Worm (Caenorhabditis elegans) whole organism, young adult: Measurements from ENCODE around the gene ndub-8.
A peak's percentile ranks its signal among the peaks of the same experiment; 100 is the strongest.

Experiments used
- B0336.3 ChIP-seq: fragments of 200-800 bp; sonication (Bioruptor generic); IDR thresholded peaks from 2 replicates; pipeline ENCODE4 v1.3.6; 2022; ENCODE audit warnings: missing genetic modification characterization, missing compliant biosample characterization
- D2030.7 ChIP-seq: fragments of 200-800 bp; sonication (Bioruptor generic); IDR thresholded peaks from 2 replicates; pipeline ENCODE4 v1.3.6; 2022; ENCODE audit warnings: missing genetic modification reagents, missing genetic modification characterization, missing compliant biosample characterization
- F49E8.2 ChIP-seq: sonication (generic microtip); optimal IDR thresholded peaks from 3 replicates; lab custom pipeline; 2017; ENCODE audit warnings: missing genetic modification characterization, mild to moderate bottlenecking, missing compliant biosample characterization, antibody characterized with exemption, moderate library complexity; ENCODE audit not compliant: insufficient read depth
- F52B5.7 ChIP-seq: sonication (generic microtip); optimal IDR thresholded peaks from 2 replicates; lab custom pipeline; 2016; ENCODE audit warnings: mild to moderate bottlenecking, missing genetic modification characterization, missing compliant biosample characterization
- Y53G8AR.9 ChIP-seq: fragments of 200-800 bp; sonication (Bioruptor generic); conservative IDR thresholded peaks from 2 replicates; pipeline ENCODE4 v1.3.6; 2022; ENCODE audit warnings: missing genetic modification reagents, missing genetic modification characterization, missing compliant biosample characterization
- ZK185.1 ChIP-seq: sonication (generic microtip); optimal IDR thresholded peaks from 2 replicates; lab custom pipeline; 2016; ENCODE audit warnings: mild to moderate bottlenecking, missing genetic modification characterization, missing compliant biosample characterization; ENCODE audit not compliant: poor library complexity, severe bottlenecking
- aptf-2 ChIP-seq: fragments of 200-800 bp; sonication (Bioruptor generic); conservative IDR thresholded peaks from 2 replicates; pipeline ENCODE4 v1.3.6; 2022; ENCODE audit warnings: missing genetic modification reagents, missing genetic modification characterization, missing compliant biosample characterization
- attf-6 ChIP-seq: fragments of 200-800 bp; sonication (Bioruptor generic); IDR thresholded peaks from 2 replicates; pipeline ENCODE4 v1.3.6; 2022; ENCODE audit warnings: missing genetic modification reagents, missing genetic modification characterization, missing compliant biosample characterization
- bed-1 ChIP-seq: fragments of 200-800 bp; sonication (Bioruptor generic); IDR thresholded peaks from 2 replicates; pipeline ENCODE4 v1.3.6; 2022; ENCODE audit warnings: missing genetic modification reagents, missing genetic modification characterization, missing compliant biosample characterization
- ceh-100 ChIP-seq: fragments of 200-800 bp; sonication (Bioruptor generic); IDR thresholded peaks from 2 replicates; pipeline ENCODE4 v1.3.6; 2022; ENCODE audit warnings: missing genetic modification reagents, missing genetic modification characterization, missing compliant biosample characterization
- die-1 ChIP-seq: sonication (generic microtip); optimal IDR thresholded peaks from 2 replicates; lab custom pipeline; 2016; ENCODE audit warnings: missing genotype, mild to moderate bottlenecking, missing genetic modification characterization, missing compliant biosample characterization
- ekl-4 ChIP-seq: fragments of 200-800 bp; sonication (Bioruptor generic); IDR thresholded peaks from 2 replicates; pipeline ENCODE4 v1.3.6; 2022; ENCODE audit warnings: missing genetic modification reagents, missing genetic modification characterization, missing compliant biosample characterization
- gei-17 ChIP-seq: fragments of 200-800 bp; sonication (Bioruptor generic); optimal IDR thresholded peaks from 2 replicates; lab custom pipeline; 2018; ENCODE audit warnings: mild to moderate bottlenecking, missing genetic modification characterization, missing compliant biosample characterization
- him-1 ChIP-seq: sonication (generic microtip); optimal IDR thresholded peaks from 2 replicates; lab custom pipeline; 2016; ENCODE audit warnings: missing genotype, missing genetic modification reagents, missing genetic modification characterization, missing compliant biosample characterization
- hlh-12 ChIP-seq: sonication (generic microtip); optimal IDR thresholded peaks from 2 replicates; lab custom pipeline; 2016; ENCODE audit warnings: missing genetic modification characterization, missing compliant biosample characterization
- hmg-1.2 ChIP-seq: fragments of 200-800 bp; sonication (Bioruptor generic); IDR thresholded peaks from 2 replicates; pipeline ENCODE4 v1.3.6; 2022; ENCODE audit warnings: missing genetic modification reagents, missing genetic modification characterization, missing compliant biosample characterization
- hmg-20 ChIP-seq: fragments of 200-800 bp; sonication (Bioruptor generic); IDR thresholded peaks from 2 replicates; pipeline ENCODE4 v1.3.6; 2022; ENCODE audit warnings: missing genetic modification reagents, missing genetic modification characterization, missing compliant biosample characterization
- let-607 ChIP-seq, 2 experiments: fragments of 200-800 bp in 1 of 2; sonication (Bioruptor generic) in 1 of 2; sonication (generic microtip) in 1 of 2; optimal IDR thresholded peaks; 2 replicates each; lab custom pipeline; 2016 to 2018; ENCODE audit warnings: mild to moderate bottlenecking in 2 of 2, missing compliant biosample characterization in 2 of 2, missing genetic modification characterization in 2 of 2, moderate library complexity in 2 of 2, missing genotype in 1 of 2
- lin-26 ChIP-seq: fragments of 200-800 bp; sonication (Bioruptor generic); IDR thresholded peaks from 2 replicates; pipeline ENCODE4 v1.3.6; 2022; ENCODE audit warnings: missing genetic modification reagents, missing genetic modification characterization, missing compliant biosample characterization
- lin-40 ChIP-seq: sonication (generic microtip); optimal IDR thresholded peaks from 2 replicates; lab custom pipeline; 2016; ENCODE audit warnings: missing genetic modification characterization, mild to moderate bottlenecking, missing compliant biosample characterization, missing genotype, missing genetic modification reagents
- lin-54 ChIP-seq: fragments of 200-800 bp; sonication (Bioruptor generic); optimal IDR thresholded peaks from 2 replicates; lab custom pipeline; 2018; ENCODE audit warnings: mild to moderate bottlenecking, missing genetic modification characterization, missing compliant biosample characterization
- lir-1 ChIP-seq: fragments of 200-800 bp; sonication (Bioruptor generic); conservative IDR thresholded peaks from 2 replicates; pipeline ENCODE4 v1.3.6; 2022; ENCODE audit warnings: missing genetic modification reagents, missing genetic modification characterization, missing compliant biosample characterization
- lsl-1 ChIP-seq: fragments of 200-800 bp; sonication (Bioruptor generic); optimal IDR thresholded peaks from 2 replicates; lab custom pipeline; 2018; ENCODE audit warnings: mild to moderate bottlenecking, missing genetic modification characterization, moderate library complexity, missing compliant biosample characterization
- madf-6 ChIP-seq: fragments of 200-800 bp; sonication (Bioruptor generic); IDR thresholded peaks from 2 replicates; pipeline ENCODE4 v1.3.6; 2022; ENCODE audit warnings: missing genetic modification reagents, missing genetic modification characterization, missing compliant biosample characterization
- mcd-1 ChIP-seq: fragments of 200-800 bp; sonication (Bioruptor generic); IDR thresholded peaks from 2 replicates; pipeline ENCODE4 v1.3.6; 2022; ENCODE audit warnings: missing genetic modification reagents, missing genetic modification characterization, missing compliant biosample characterization
- mxl-1 ChIP-seq: sonication (generic microtip); optimal IDR thresholded peaks from 2 replicates; lab custom pipeline; 2016; ENCODE audit warnings: missing genetic modification characterization, missing compliant biosample characterization
- nfya-2 ChIP-seq: fragments of 200-800 bp; sonication (Bioruptor generic); IDR thresholded peaks from 2 replicates; pipeline ENCODE4 v1.3.6; 2022; ENCODE audit warnings: missing genetic modification reagents, missing genetic modification characterization, missing compliant biosample characterization
- nfyb-1 ChIP-seq: fragments of 200-800 bp; sonication (Bioruptor generic); IDR thresholded peaks from 2 replicates; pipeline ENCODE4 v1.3.6; 2022; ENCODE audit warnings: missing genetic modification reagents, missing genetic modification characterization, missing compliant biosample characterization
- nhr-80 ChIP-seq: sonication (generic microtip); optimal IDR thresholded peaks from 2 replicates; lab custom pipeline; 2016; ENCODE audit warnings: missing genetic modification characterization, missing compliant biosample characterization
- pbrm-1 ChIP-seq: fragments of 200-800 bp; sonication (Bioruptor generic); IDR thresholded peaks from 2 replicates; pipeline ENCODE4 v1.3.6; 2022; ENCODE audit warnings: missing genetic modification reagents, missing genetic modification characterization, missing compliant biosample characterization
- pha-4 ChIP-seq: fragments of 150-350 bp; sonication (generic microtip); optimal IDR thresholded peaks from 2 replicates; lab custom pipeline; 2014; ENCODE audit warnings: missing biosample characterization, missing genetic modification reagents, missing genetic modification characterization
- rcor-1 ChIP-seq: fragments of 200-800 bp; sonication (Bioruptor generic); IDR thresholded peaks from 2 replicates; pipeline ENCODE4 v1.3.6; 2022; ENCODE audit warnings: missing genetic modification reagents, missing genetic modification characterization, missing compliant biosample characterization
- snpc-1.1 ChIP-seq: sonication (generic microtip); optimal IDR thresholded peaks from 2 replicates; lab custom pipeline; 2017; ENCODE audit warnings: missing genetic modification characterization, mild to moderate bottlenecking, missing compliant biosample characterization, antibody characterized with exemption, moderate library complexity, missing genotype, missing genetic modification reagents; ENCODE audit not compliant: insufficient read depth
- snpc-1.3 ChIP-seq: sonication (generic microtip); optimal IDR thresholded peaks from 2 replicates; lab custom pipeline; 2017; ENCODE audit warnings: missing genetic modification characterization, mild to moderate bottlenecking, missing compliant biosample characterization, antibody characterized with exemption, moderate library complexity, missing genotype, missing genetic modification reagents; ENCODE audit not compliant: insufficient read depth
- snpc-3.4 ChIP-seq: sonication (generic microtip); optimal IDR thresholded peaks from 2 replicates; lab custom pipeline; 2017; ENCODE audit warnings: missing genetic modification characterization, mild to moderate bottlenecking, missing compliant biosample characterization, antibody characterized with exemption, moderate library complexity, missing genotype, missing genetic modification reagents
- snpc-4 ChIP-seq, 5 experiments: fragments of 150-350 bp in 1 of 5; sonication (generic microtip) in 4 of 5; optimal IDR thresholded peaks; 2 replicates each; lab custom pipeline; 2014 to 2018; ENCODE audit warnings: missing genetic modification characterization in 5 of 5, missing biosample characterization in 3 of 5, antibody characterized with exemption in 2 of 5, mild to moderate bottlenecking in 2 of 5, missing compliant biosample characterization in 2 of 5, missing genotype in 2 of 5, moderate library complexity in 2 of 5, missing genetic modification reagents in 1 of 5
- tbp1 ChIP-seq: fragments of 200-800 bp; sonication (Bioruptor generic); optimal IDR thresholded peaks from 2 replicates; lab custom pipeline; 2018; ENCODE audit warnings: mild to moderate bottlenecking, missing genetic modification characterization, missing compliant biosample characterization
- xnd-1 ChIP-seq: sonication (generic microtip); optimal IDR thresholded peaks from 2 replicates; lab custom pipeline; 2016; ENCODE audit warnings: missing genotype, missing genetic modification reagents, missing genetic modification characterization, missing compliant biosample characterization
- ztf-18 ChIP-seq: sonication (generic microtip); optimal IDR thresholded peaks from 2 replicates; lab custom pipeline; 2016; ENCODE audit warnings: missing genotype, mild to moderate bottlenecking, missing genetic modification characterization, missing compliant biosample characterization

Gene ndub-8

ce11 chrII:13846018-13846417 is 26.7 kb upstream of the ndub-8 start:
- TF ChIP-seq snpc-4 (GFP tag; optimal IDR thresholded peaks at IDR 0.05; lab: Kevin White, UChicago) (no peak), snpc-4 (tag; optimal IDR thresholded peaks at IDR 0.05; lab: Kevin White, UChicago) (peak in 1 of 4 experiments; percentile 51), mxl-1 (no peak), nhr-80 (peak; percentile 81), let-607 (tag; optimal IDR thresholded peaks at IDR 0.05; lab: Kevin White, UChicago) (peak in 1 of 2 experiments; percentile 6)

DNA sequence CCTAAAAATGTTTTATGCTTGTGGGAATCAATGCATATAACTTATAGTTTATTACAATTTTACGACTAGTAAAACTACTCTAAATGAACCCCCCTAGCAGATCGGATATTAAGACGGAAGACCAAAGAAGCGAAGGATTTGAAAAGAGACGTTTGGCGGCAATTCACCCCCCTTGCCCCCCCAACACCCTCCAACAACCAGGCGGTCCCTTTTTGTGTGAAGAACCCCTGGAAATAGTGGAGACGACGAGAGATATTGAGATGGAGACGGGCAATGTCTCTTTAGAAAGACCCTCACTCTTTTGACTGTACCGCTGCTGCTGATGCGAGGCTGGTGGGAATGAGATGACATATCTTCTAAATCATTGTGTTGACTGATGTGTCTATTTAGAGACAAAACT is 25.3 kb upstream of the ndub-8 start:
- TF ChIP-seq F52B5.7 (tag; lab: Kevin White, UChicago) (no peak), hlh-12 (no peak), pha-4 (tag; lab: Kevin White, UChicago) (no peak), lir-1 (GFP tag; lab: Robert Waterston, UW) (no peak), gei-17 (GFP tag; lab: Kevin White, UChicago) (no peak)

DNA sequence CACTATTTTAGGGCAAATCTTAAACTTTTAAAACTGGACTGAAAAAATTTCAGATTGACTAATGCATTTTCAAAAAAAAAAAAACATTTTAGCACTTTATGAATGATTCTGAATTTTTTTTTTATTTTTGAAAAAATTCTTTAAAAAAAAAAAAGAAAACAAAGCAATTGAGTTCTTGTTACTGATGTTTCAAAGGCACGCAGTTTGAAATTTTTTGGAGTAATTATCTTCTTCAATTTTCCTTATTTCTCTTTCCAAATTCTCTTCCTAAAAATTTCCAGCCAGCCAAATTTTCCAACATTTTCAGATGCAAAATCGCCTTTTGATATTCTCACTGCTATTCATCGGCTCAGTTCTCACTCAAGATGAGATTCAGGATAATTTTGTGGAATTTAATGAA is 20.7 kb upstream of the ndub-8 start, which contains the start of gene F08G2.8:
F08G2.8 (plus strand) TSS at position 301 of the 400 bp plus-strand sequence.
- TF ChIP-seq bed-1 (GFP tag; lab: Robert Waterston, UW) (no peak), madf-6 (GFP tag; lab: Robert Waterston, UW) (no peak)

DNA sequence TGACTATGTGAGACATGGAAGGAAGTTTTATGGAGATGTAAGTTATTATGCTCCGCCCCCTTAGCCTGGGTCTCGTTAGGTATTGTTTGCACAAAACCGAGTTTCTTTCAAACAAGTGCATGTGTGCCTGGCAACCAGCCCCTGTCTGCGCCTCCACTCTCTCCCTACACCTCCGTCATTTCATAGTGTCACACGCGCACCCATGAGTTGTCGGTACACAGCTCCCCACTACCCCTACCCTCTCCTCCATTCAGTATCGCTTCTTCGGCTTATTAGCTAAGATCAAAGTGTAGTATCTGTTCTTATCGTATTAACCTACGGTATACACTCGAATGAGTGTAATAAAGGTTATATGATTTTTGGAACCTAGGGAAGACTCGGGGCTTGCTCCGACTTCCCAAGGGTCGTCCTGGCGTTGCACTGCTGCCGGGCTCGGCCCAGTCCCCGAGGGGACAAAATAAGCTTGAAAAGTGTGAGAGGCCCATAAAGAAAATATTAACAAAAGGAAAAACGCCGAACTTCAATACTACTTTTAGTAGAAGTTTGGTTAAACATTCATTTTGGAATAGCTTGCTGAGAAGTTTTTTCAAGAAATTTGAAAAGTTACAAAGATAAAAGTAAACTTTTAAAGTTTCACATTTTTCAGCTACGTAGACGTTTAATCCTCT is 20.0 kb upstream of the ndub-8 start:
- peak; percentile 84 for TF ChIP-seq D2030.7 (GFP tag; lab: Robert Waterston, UW)
- peak; percentile 2 for TF ChIP-seq nhr-80
- TF ChIP-seq lsl-1 (GFP tag; lab: Kevin White, UChicago) = peak; percentile 61
- TF ChIP-seq nfya-2 (GFP tag; lab: Robert Waterston, UW) = peak; percentile 21; the same call in 1 of the 2 replicates
- TF ChIP-seq mcd-1 (GFP tag; lab: Robert Waterston, UW) = peak; percentile 55
- peak; percentile 13 for TF ChIP-seq snpc-1.3
- TF ChIP-seq F49E8.2 (tag; lab: Kevin White, UChicago) = peak; percentile 70
- TF ChIP-seq madf-6 (GFP tag; lab: Robert Waterston, UW) = peak; percentile 47; the same call in 1 of the 2 replicates
- TF ChIP-seq snpc-4 (GFP tag; optimal IDR thresholded peaks at IDR 0.05; lab: Kevin White, UChicago) = peak; percentile 84
- TF ChIP-seq snpc-4 (tag; optimal IDR thresholded peaks at IDR 0.05; lab: Kevin White, UChicago) = peak; percentile 54 to 97 (median 93)
- TF ChIP-seq hmg-20 (GFP tag; lab: Robert Waterston, UW) = 0 out of 2 replicates have a peak, but pooled peaks have one; percentile 47
- peak; percentile 87 for TF ChIP-seq snpc-1.1 (tag; lab: Kevin White, UChicago)
- TF ChIP-seq pbrm-1 (GFP tag; lab: Robert Waterston, UW) = peak; percentile 69
- peak; percentile 65 for TF ChIP-seq B0336.3 (GFP tag; lab: Robert Waterston, UW)
- peak; percentile 26 for TF ChIP-seq lin-40 (tag; lab: Kevin White, UChicago)
- TF ChIP-seq attf-6 (GFP tag; lab: Robert Waterston, UW) = peak; percentile 94
- TF ChIP-seq aptf-2 (GFP tag; lab: Robert Waterston, UW) = peak; percentile 93
- TF ChIP-seq snpc-3.4 (tag; lab: Kevin White, UChicago) = peak; percentile 27
- TF ChIP-seq him-1 (tag; lab: Kevin White, UChicago) = peak; percentile 58
- TF ChIP-seq lin-54 (GFP tag; lab: Kevin White, UChicago) = peak; percentile 13
- TF ChIP-seq tbp1 = peak; percentile 63
- TF ChIP-seq ekl-4 = peak; percentile 57; the same call in 1 of the 2 replicates
- TF ChIP-seq ceh-100 (GFP tag; lab: Robert Waterston, UW) = peak; percentile 60; the same call in 1 of the 2 replicates
- TF ChIP-seq nfyb-1 (GFP tag; lab: Robert Waterston, UW) = peak; percentile 69; the same call in 1 of the 2 replicates
- peak; percentile 13 for TF ChIP-seq ZK185.1
- TF ChIP-seq hmg-1.2 (GFP tag; lab: Robert Waterston, UW) = peak; percentile 84
- peak in 1 of 2 experiments; percentile 6 for TF ChIP-seq let-607 (tag; optimal IDR thresholded peaks at IDR 0.05; lab: Kevin White, UChicago)
- 0 out of 2 replicates have a peak, but pooled peaks have one; percentile 67 for TF ChIP-seq Y53G8AR.9 (GFP tag; lab: Robert Waterston, UW)
- TF ChIP-seq die-1 (tag; lab: Kevin White, UChicago) = peak; percentile 18
- peak; percentile 25 for TF ChIP-seq xnd-1
- peak; percentile 10 for TF ChIP-seq ztf-18 (tag; lab: Kevin White, UChicago)
- peak; percentile 93 for TF ChIP-seq lin-26 (GFP tag; lab: Robert Waterston, UW)
- 0 out of 2 replicates have a peak, but pooled peaks have one; percentile 25 for TF ChIP-seq rcor-1
